Worm (Caenorhabditis elegans) whole organism, young adult: ENCODE measurements around the gene cdc-73.
A peak's percentile ranks its signal among the peaks of the same experiment; 100 is the strongest.

Experiments used
- B0019.2 ChIP-seq: fragments of 200-800 bp; sonication (Bioruptor generic); conservative IDR thresholded peaks from 2 replicates; pipeline ENCODE4 v1.3.6; 2022; ENCODE audit warnings: missing genetic modification reagents, missing genetic modification characterization, missing compliant biosample characterization
- B0261.1 ChIP-seq: sonication (generic microtip); optimal IDR thresholded peaks from 2 replicates; lab custom pipeline; 2016; ENCODE audit warnings: mild to moderate bottlenecking, missing genetic modification characterization, moderate library complexity, missing compliant biosample characterization
- B0336.3 ChIP-seq: fragments of 200-800 bp; sonication (Bioruptor generic); IDR thresholded peaks from 2 replicates; pipeline ENCODE4 v1.3.6; 2022; ENCODE audit warnings: missing genetic modification characterization, missing compliant biosample characterization
- D2030.7 ChIP-seq: fragments of 200-800 bp; sonication (Bioruptor generic); IDR thresholded peaks from 2 replicates; pipeline ENCODE4 v1.3.6; 2022; ENCODE audit warnings: missing genetic modification reagents, missing genetic modification characterization, missing compliant biosample characterization
- F37B4.10 ChIP-seq: fragments of 200-800 bp; sonication (Bioruptor generic); IDR thresholded peaks from 2 replicates; pipeline ENCODE4 v1.3.6; 2022; ENCODE audit warnings: missing genetic modification characterization, missing compliant biosample characterization
- F55B11.4 ChIP-seq: sonication (generic microtip); optimal IDR thresholded peaks from 2 replicates; lab custom pipeline; 2016; ENCODE audit warnings: missing compliant biosample characterization, missing genetic modification characterization, borderline replicate concordance; ENCODE audit not compliant: insufficient read depth
- K12H6.12 ChIP-seq: fragments of 200-800 bp; sonication (Bioruptor generic); optimal IDR thresholded peaks from 2 replicates; lab custom pipeline; 2018; ENCODE audit warnings: mild to moderate bottlenecking, missing genetic modification characterization, missing compliant biosample characterization
- T07F8.4 ChIP-seq: sonication (generic microtip); optimal IDR thresholded peaks from 2 replicates; lab custom pipeline; 2016; ENCODE audit warnings: mild to moderate bottlenecking, missing genetic modification characterization, moderate library complexity, missing compliant biosample characterization
- Y53G8AR.9 ChIP-seq: fragments of 200-800 bp; sonication (Bioruptor generic); conservative IDR thresholded peaks from 2 replicates; pipeline ENCODE4 v1.3.6; 2022; ENCODE audit warnings: missing genetic modification reagents, missing genetic modification characterization, missing compliant biosample characterization
- Y56A3A.18 ChIP-seq: fragments of 200-800 bp; sonication (Bioruptor generic); IDR thresholded peaks from 2 replicates; pipeline ENCODE4 v1.3.6; 2022; ENCODE audit warnings: missing genetic modification reagents, missing genetic modification characterization, missing compliant biosample characterization
- ZK185.1 ChIP-seq: sonication (generic microtip); optimal IDR thresholded peaks from 2 replicates; lab custom pipeline; 2016; ENCODE audit warnings: mild to moderate bottlenecking, missing genetic modification characterization, missing compliant biosample characterization; ENCODE audit not compliant: poor library complexity, severe bottlenecking
- athp-1 ChIP-seq: sonication (generic microtip); optimal IDR thresholded peaks from 2 replicates; lab custom pipeline; 2017; ENCODE audit warnings: mild to moderate bottlenecking, missing genetic modification characterization, missing compliant biosample characterization
- cebp-1 ChIP-seq, 2 experiments: fragments of 200-800 bp in 1 of 2; sonication (Bioruptor generic) in 1 of 2; sonication (generic microtip) in 1 of 2; IDR thresholded peaks in 1 of 2; optimal IDR thresholded peaks in 1 of 2; 2 replicates each; pipeline versions ENCODE4 v1.3.6 to Lab custom; 2017 to 2022; ENCODE audit warnings: missing compliant biosample characterization in 2 of 2, missing genetic modification characterization in 2 of 2, mild to moderate bottlenecking in 1 of 2, missing genetic modification reagents in 1 of 2, moderate library complexity in 1 of 2
- cebp-2 ChIP-seq: fragments of 200-800 bp; sonication (Bioruptor generic); IDR thresholded peaks from 2 replicates; pipeline ENCODE4 v1.3.6; 2022; ENCODE audit warnings: missing genetic modification characterization, missing compliant biosample characterization
- ceh-58 ChIP-seq: fragments of 200-800 bp; sonication (Bioruptor generic); IDR thresholded peaks from 2 replicates; pipeline ENCODE4 v1.3.6; 2022; ENCODE audit warnings: missing genetic modification characterization, missing compliant biosample characterization
- ceh-79 ChIP-seq: sonication (generic microtip); optimal IDR thresholded peaks from 2 replicates; lab custom pipeline; 2017; ENCODE audit warnings: mild to moderate bottlenecking, missing genetic modification characterization, missing compliant biosample characterization
- chd-7 ChIP-seq: sonication (generic microtip); optimal IDR thresholded peaks from 2 replicates; lab custom pipeline; 2016; ENCODE audit warnings: mild to moderate bottlenecking, missing genetic modification characterization, moderate library complexity, missing compliant biosample characterization
- dpl-1 ChIP-seq: fragments of 150-350 bp; optimal IDR thresholded peaks from 2 replicates; lab custom pipeline; 2014; ENCODE audit warnings: missing biosample characterization, missing genetic modification reagents, missing genetic modification characterization
- efl-1 ChIP-seq: fragments of 150-350 bp; optimal IDR thresholded peaks from 2 replicates; lab custom pipeline; 2014; ENCODE audit warnings: missing biosample characterization, missing genetic modification reagents, missing genetic modification characterization
- ekl-4 ChIP-seq: fragments of 200-800 bp; sonication (Bioruptor generic); IDR thresholded peaks from 2 replicates; pipeline ENCODE4 v1.3.6; 2022; ENCODE audit warnings: missing genetic modification reagents, missing genetic modification characterization, missing compliant biosample characterization
- fkh-3 ChIP-seq: sonication (generic microtip); optimal IDR thresholded peaks from 2 replicates; lab custom pipeline; 2016; ENCODE audit warnings: mild to moderate bottlenecking, missing genetic modification characterization, missing compliant biosample characterization
- hsf-1 ChIP-seq: fragments of 200-800 bp; sonication (Bioruptor generic); IDR thresholded peaks from 2 replicates; pipeline ENCODE4 v1.3.6; 2022; ENCODE audit warnings: missing genetic modification reagents, missing genetic modification characterization, missing compliant biosample characterization
- lin-26 ChIP-seq: fragments of 200-800 bp; sonication (Bioruptor generic); IDR thresholded peaks from 2 replicates; pipeline ENCODE4 v1.3.6; 2022; ENCODE audit warnings: missing genetic modification reagents, missing genetic modification characterization, missing compliant biosample characterization
- lin-35 ChIP-seq, 3 experiments: fragments of 150-350 bp in 2 of 3; sonication (generic microtip) in 1 of 3; optimal IDR thresholded peaks; 2 replicates each; lab custom pipeline; 2014 to 2018; ENCODE audit warnings: missing biosample characterization in 3 of 3, missing genetic modification characterization in 3 of 3, missing genetic modification reagents in 3 of 3
- lin-54 ChIP-seq: fragments of 200-800 bp; sonication (Bioruptor generic); optimal IDR thresholded peaks from 2 replicates; lab custom pipeline; 2018; ENCODE audit warnings: mild to moderate bottlenecking, missing genetic modification characterization, missing compliant biosample characterization
- lir-1 ChIP-seq: fragments of 200-800 bp; sonication (Bioruptor generic); conservative IDR thresholded peaks from 2 replicates; pipeline ENCODE4 v1.3.6; 2022; ENCODE audit warnings: missing genetic modification reagents, missing genetic modification characterization, missing compliant biosample characterization
- lsl-1 ChIP-seq: fragments of 200-800 bp; sonication (Bioruptor generic); optimal IDR thresholded peaks from 2 replicates; lab custom pipeline; 2018; ENCODE audit warnings: mild to moderate bottlenecking, missing genetic modification characterization, moderate library complexity, missing compliant biosample characterization
- madf-10 ChIP-seq: sonication (generic microtip); optimal IDR thresholded peaks from 2 replicates; lab custom pipeline; 2016; ENCODE audit warnings: mild to moderate bottlenecking, missing genetic modification characterization, missing compliant biosample characterization
- madf-6 ChIP-seq: fragments of 200-800 bp; sonication (Bioruptor generic); IDR thresholded peaks from 2 replicates; pipeline ENCODE4 v1.3.6; 2022; ENCODE audit warnings: missing genetic modification reagents, missing genetic modification characterization, missing compliant biosample characterization
- nfyb-1 ChIP-seq: fragments of 200-800 bp; sonication (Bioruptor generic); IDR thresholded peaks from 2 replicates; pipeline ENCODE4 v1.3.6; 2022; ENCODE audit warnings: missing genetic modification reagents, missing genetic modification characterization, missing compliant biosample characterization
- nhr-120 ChIP-seq: fragments of 200-800 bp; sonication (Bioruptor generic); IDR thresholded peaks from 2 replicates; pipeline ENCODE4 v1.3.6; 2022; ENCODE audit warnings: missing genetic modification characterization, missing compliant biosample characterization
- nhr-90 ChIP-seq: sonication (generic microtip); optimal IDR thresholded peaks from 2 replicates; lab custom pipeline; 2016; ENCODE audit warnings: missing genotype, mild to moderate bottlenecking, missing genetic modification characterization, missing compliant biosample characterization
- pha-4 ChIP-seq: fragments of 150-350 bp; sonication (generic microtip); optimal IDR thresholded peaks from 2 replicates; lab custom pipeline; 2014; ENCODE audit warnings: missing biosample characterization, missing genetic modification reagents, missing genetic modification characterization
- rcor-1 ChIP-seq: fragments of 200-800 bp; sonication (Bioruptor generic); IDR thresholded peaks from 2 replicates; pipeline ENCODE4 v1.3.6; 2022; ENCODE audit warnings: missing genetic modification reagents, missing genetic modification characterization, missing compliant biosample characterization
- sea-2 ChIP-seq: fragments of 200-800 bp; sonication (Bioruptor generic); IDR thresholded peaks from 2 replicates; pipeline ENCODE4 v1.3.6; 2022; ENCODE audit warnings: missing genetic modification characterization, missing compliant biosample characterization
- snpc-1.1 ChIP-seq: sonication (generic microtip); optimal IDR thresholded peaks from 2 replicates; lab custom pipeline; 2017; ENCODE audit warnings: missing genetic modification characterization, mild to moderate bottlenecking, missing compliant biosample characterization, antibody characterized with exemption, moderate library complexity, missing genotype, missing genetic modification reagents; ENCODE audit not compliant: insufficient read depth
- snpc-3.4 ChIP-seq: sonication (generic microtip); optimal IDR thresholded peaks from 2 replicates; lab custom pipeline; 2017; ENCODE audit warnings: missing genetic modification characterization, mild to moderate bottlenecking, missing compliant biosample characterization, antibody characterized with exemption, moderate library complexity, missing genotype, missing genetic modification reagents
- snpc-4 ChIP-seq, 5 experiments: fragments of 150-350 bp in 1 of 5; sonication (generic microtip) in 4 of 5; optimal IDR thresholded peaks; 2 replicates each; lab custom pipeline; 2014 to 2018; ENCODE audit warnings: missing genetic modification characterization in 5 of 5, missing biosample characterization in 3 of 5, antibody characterized with exemption in 2 of 5, mild to moderate bottlenecking in 2 of 5, missing compliant biosample characterization in 2 of 5, missing genotype in 2 of 5, moderate library complexity in 2 of 5, missing genetic modification reagents in 1 of 5
- tlf-1 ChIP-seq: fragments of 200-800 bp; sonication (Bioruptor generic); optimal IDR thresholded peaks from 2 replicates; lab custom pipeline; 2018; ENCODE audit warnings: mild to moderate bottlenecking, missing genetic modification characterization, missing compliant biosample characterization
- zfh-2 ChIP-seq: fragments of 200-800 bp; sonication (Bioruptor generic); conservative IDR thresholded peaks from 2 replicates; pipeline ENCODE4 v1.3.6; 2022; ENCODE audit warnings: missing genetic modification reagents, missing genetic modification characterization, missing compliant biosample characterization
- ztf-18 ChIP-seq: sonication (generic microtip); optimal IDR thresholded peaks from 2 replicates; lab custom pipeline; 2016; ENCODE audit warnings: missing genotype, mild to moderate bottlenecking, missing genetic modification characterization, missing compliant biosample characterization
- ztf-25 ChIP-seq: fragments of 200-800 bp; sonication (Bioruptor generic); IDR thresholded peaks from 2 replicates; pipeline ENCODE4 v1.3.6; 2022; ENCODE audit warnings: missing genetic modification reagents, missing genetic modification characterization, missing compliant biosample characterization
- ztf-6 ChIP-seq: fragments of 200-800 bp; sonication (Bioruptor generic); IDR thresholded peaks from 2 replicates; pipeline ENCODE4 v1.3.6; 2022; ENCODE audit warnings: missing genetic modification reagents, missing genetic modification characterization, missing compliant biosample characterization

Gene cdc-73

ce11 chrIV:4034883-4035282, 7.5 kb upstream of the cdc-73 start, which contains the start of gene hlh-30 (continued):
- no peak for TF ChIP-seq cebp-1 (GFP tag; IDR thresholded peaks at IDR 0.05; lab: Robert Waterston, UW)
- TF ChIP-seq cebp-1 (tag; optimal IDR thresholded peaks at IDR 0.05; lab: Kevin White, UChicago) = peak; percentile 49
- no peak for TF ChIP-seq snpc-3.4 (tag; lab: Kevin White, UChicago)
- TF ChIP-seq tlf-1 (GFP tag; lab: Kevin White, UChicago) = no peak
- no peak for TF ChIP-seq pha-4
- no peak for TF ChIP-seq Y56A3A.18 (GFP tag; lab: Robert Waterston, UW)
- TF ChIP-seq ZK185.1 = no peak
- TF ChIP-seq F55B11.4 (tag; lab: Kevin White, UChicago) = no peak
- TF ChIP-seq ztf-6 (GFP tag; lab: Robert Waterston, UW) = no peak
- TF ChIP-seq nhr-120 (GFP tag; lab: Robert Waterston, UW) = no peak
- no peak for TF ChIP-seq sea-2 (GFP tag; lab: Robert Waterston, UW)
- no peak for TF ChIP-seq cebp-2
- no peak for TF ChIP-seq fkh-3 (tag; lab: Kevin White, UChicago)
- no peak for TF ChIP-seq dpl-1 (GFP tag; lab: Kevin White, UChicago)
- TF ChIP-seq K12H6.12 (tag; lab: Kevin White, UChicago) = peak; percentile 18
- TF ChIP-seq F37B4.10 (GFP tag; lab: Robert Waterston, UW) = no peak
- no peak for TF ChIP-seq nhr-90
- no peak for TF ChIP-seq nfyb-1
- 0 out of 2 replicates have a peak, but pooled peaks have one; percentile 45 for TF ChIP-seq ceh-58 (GFP tag; lab: Robert Waterston, UW)
- TF ChIP-seq madf-6 (GFP tag; lab: Robert Waterston, UW) = no peak
- TF ChIP-seq, all 124 proteins: peak for 14

- TF ChIP-seq B0019.2 (GFP tag; lab: Robert Waterston, UW) (no peak), lir-1 (GFP tag; lab: Robert Waterston, UW) (no peak), rcor-1 (GFP tag; lab: Robert Waterston, UW) (no peak), ekl-4 (GFP tag; lab: Robert Waterston, UW) (no peak), B0261.1 (tag; lab: Kevin White, UChicago) (no peak), lin-54 (GFP tag; lab: Kevin White, UChicago) (no peak), T07F8.4 (no peak), D2030.7 (GFP tag; lab: Robert Waterston, UW) (no peak), snpc-3.4 (tag; lab: Kevin White, UChicago) (no peak)
These were observed 2.4 kb upstream of the cdc-73 start, which contains the start of gene F35F11.2 for ce11 chrIV:4039984-4040383. Gene F35F11.2, plus strand, starts transcription at chrIV:4040284.

- TF ChIP-seq zfh-2 (GFP tag; lab: Robert Waterston, UW) (peak; percentile 59), ztf-18 (tag; lab: Kevin White, UChicago) (no peak)
These were observed 1.4 kb upstream of the cdc-73 start for ce11 chrIV:4041006-4041405.

ce11 chrIV:4047628-4048027, 5.3 kb downstream of the cdc-73 start:
- no peak for TF ChIP-seq chd-7 (tag; lab: Kevin White, UChicago)
- TF ChIP-seq madf-10 (tag; lab: Kevin White, UChicago) = no peak
- TF ChIP-seq snpc-4 (GFP tag; optimal IDR thresholded peaks at IDR 0.05; lab: Kevin White, UChicago) = no peak
- TF ChIP-seq snpc-4 (tag; optimal IDR thresholded peaks at IDR 0.05; lab: Kevin White, UChicago) = peak in 1 of 4 experiments; percentile 33
- peak; percentile 67 for TF ChIP-seq B0336.3 (GFP tag; lab: Robert Waterston, UW)
- peak; percentile 59; the same call in 1 of the 2 replicates for TF ChIP-seq Y53G8AR.9
- TF ChIP-seq lin-26 (GFP tag; lab: Robert Waterston, UW) = peak; percentile 80
- TF ChIP-seq lsl-1 (GFP tag; lab: Kevin White, UChicago) = peak; percentile 33
- TF ChIP-seq efl-1 (GFP tag; lab: Kevin White, UChicago) = peak; percentile 27
- TF ChIP-seq athp-1 (tag; lab: Kevin White, UChicago) = peak; percentile 86
- TF ChIP-seq ceh-79 (tag; lab: Kevin White, UChicago) = no peak
- TF ChIP-seq D2030.7 (GFP tag; lab: Robert Waterston, UW) = peak; percentile 38; the same call in 1 of the 2 replicates
- TF ChIP-seq ztf-25 (GFP tag; lab: Robert Waterston, UW) = peak; percentile 80; the same call in 1 of the 2 replicates
- TF ChIP-seq tlf-1 (GFP tag; lab: Kevin White, UChicago) = peak; percentile 52
- TF ChIP-seq snpc-3.4 (tag; lab: Kevin White, UChicago) = peak; percentile 49
- TF ChIP-seq hsf-1 (GFP tag; lab: Robert Waterston, UW) = peak; percentile 74
- peak in 1 of 3 experiments; percentile 36 for TF ChIP-seq lin-35 (GFP tag; optimal IDR thresholded peaks at IDR 0.05; lab: Kevin White, UChicago)
- TF ChIP-seq snpc-1.1 = peak; percentile 22
